Fruit fly (Drosophila melanogaster): Measurements from ENCODE around the gene eRF3.

dm6 chr2L:12474212-12474891 is 40.1 kb downstream of the eRF3 start:
- TF ChIP-seq Mio (GFP tag; optimal IDR thresholded peaks at IDR 0.05) (no peak), brk (GFP tag; optimal IDR thresholded peaks at IDR 0.05) (no peak), h (GFP tag; optimal IDR thresholded peaks at IDR 0.05) (peak; percentile 5), Dfd (GFP tag; optimal IDR thresholded peaks at IDR 0.05) (no peak), psq (GFP tag; optimal IDR thresholded peaks at IDR 0.05) (no peak), Hr78 (GFP tag; optimal IDR thresholded peaks at IDR 0.05) (no peak), usp (GFP tag; optimal IDR thresholded peaks at IDR 0.05) (no peak)
